Worm (Caenorhabditis elegans) whole organism, young adult: Measurements from ENCODE around the gene arrd-17.

Source experiments
- B0035.1 ChIP-seq: sonication (generic microtip); optimal IDR thresholded peaks from 2 replicates; lab custom pipeline; 2016; ENCODE audit warnings: missing genetic modification characterization, mild to moderate bottlenecking, missing compliant biosample characterization, missing genotype, missing genetic modification reagents
- C06A6.2 ChIP-seq: fragments of 200-800 bp; sonication (Bioruptor generic); conservative IDR thresholded peaks from 2 replicates; pipeline ENCODE4 v1.3.6; 2022; ENCODE audit warnings: missing genetic modification characterization, missing compliant biosample characterization
- C17E4.6 ChIP-seq: fragments of 200-800 bp; sonication (Bioruptor generic); IDR thresholded peaks from 2 replicates; pipeline ENCODE4 v1.3.6; 2022; ENCODE audit warnings: missing genetic modification reagents, missing genetic modification characterization, missing compliant biosample characterization
- F57A8.1 ChIP-seq: fragments of 200-800 bp; sonication (Bioruptor generic); optimal IDR thresholded peaks from 2 replicates; lab custom pipeline; 2018; ENCODE audit warnings: mild to moderate bottlenecking, missing genetic modification characterization, moderate library complexity, missing compliant biosample characterization
- K11D2.4 ChIP-seq: fragments of 200-800 bp; sonication (Bioruptor generic); IDR thresholded peaks from 2 replicates; pipeline ENCODE4 v1.3.6; 2022; ENCODE audit warnings: missing genetic modification reagents, missing genetic modification characterization, missing compliant biosample characterization
- T26A5.8 ChIP-seq: sonication (generic microtip); optimal IDR thresholded peaks from 2 replicates; lab custom pipeline; 2016; ENCODE audit warnings: missing genetic modification characterization, missing compliant biosample characterization
- Y56A3A.18 ChIP-seq: fragments of 200-800 bp; sonication (Bioruptor generic); IDR thresholded peaks from 2 replicates; pipeline ENCODE4 v1.3.6; 2022; ENCODE audit warnings: missing genetic modification reagents, missing genetic modification characterization, missing compliant biosample characterization
- Y67H2A.10 ChIP-seq: fragments of 200-800 bp; sonication (Bioruptor generic); conservative IDR thresholded peaks from 2 replicates; pipeline ENCODE4 v1.3.6; 2022; ENCODE audit warnings: missing genetic modification reagents, missing genetic modification characterization, missing compliant biosample characterization
- ZK185.1 ChIP-seq: sonication (generic microtip); optimal IDR thresholded peaks from 2 replicates; lab custom pipeline; 2016; ENCODE audit warnings: mild to moderate bottlenecking, missing genetic modification characterization, missing compliant biosample characterization; ENCODE audit not compliant: poor library complexity, severe bottlenecking
- akir-1 ChIP-seq: fragments of 200-800 bp; sonication (Bioruptor generic); optimal IDR thresholded peaks from 2 replicates; lab custom pipeline; 2018; ENCODE audit warnings: mild to moderate bottlenecking, missing genetic modification characterization, moderate library complexity, missing compliant biosample characterization
- bed-2 ChIP-seq: fragments of 200-800 bp; sonication (Bioruptor generic); IDR thresholded peaks from 2 replicates; pipeline ENCODE4 v1.3.6; 2022; ENCODE audit warnings: missing genetic modification reagents, missing genetic modification characterization, missing compliant biosample characterization
- cebp-1 ChIP-seq, 2 experiments: fragments of 200-800 bp in 1 of 2; sonication (Bioruptor generic) in 1 of 2; sonication (generic microtip) in 1 of 2; IDR thresholded peaks in 1 of 2; optimal IDR thresholded peaks in 1 of 2; 2 replicates each; pipeline versions ENCODE4 v1.3.6 to Lab custom; 2017 to 2022; ENCODE audit warnings: missing compliant biosample characterization in 2 of 2, missing genetic modification characterization in 2 of 2, mild to moderate bottlenecking in 1 of 2, missing genetic modification reagents in 1 of 2, moderate library complexity in 1 of 2
- cebp-2 ChIP-seq: fragments of 200-800 bp; sonication (Bioruptor generic); IDR thresholded peaks from 2 replicates; pipeline ENCODE4 v1.3.6; 2022; ENCODE audit warnings: missing genetic modification characterization, missing compliant biosample characterization
- ceh-58 ChIP-seq: fragments of 200-800 bp; sonication (Bioruptor generic); IDR thresholded peaks from 2 replicates; pipeline ENCODE4 v1.3.6; 2022; ENCODE audit warnings: missing genetic modification characterization, missing compliant biosample characterization
- ceh-79 ChIP-seq: sonication (generic microtip); optimal IDR thresholded peaks from 2 replicates; lab custom pipeline; 2017; ENCODE audit warnings: mild to moderate bottlenecking, missing genetic modification characterization, missing compliant biosample characterization
- chd-7 ChIP-seq: sonication (generic microtip); optimal IDR thresholded peaks from 2 replicates; lab custom pipeline; 2016; ENCODE audit warnings: mild to moderate bottlenecking, missing genetic modification characterization, moderate library complexity, missing compliant biosample characterization
- die-1 ChIP-seq: sonication (generic microtip); optimal IDR thresholded peaks from 2 replicates; lab custom pipeline; 2016; ENCODE audit warnings: missing genotype, mild to moderate bottlenecking, missing genetic modification characterization, missing compliant biosample characterization
- dox-1 ChIP-seq: fragments of 200-800 bp; sonication (Bioruptor generic); IDR thresholded peaks from 2 replicates; pipeline ENCODE4 v1.3.6; 2022; ENCODE audit warnings: missing genetic modification reagents, missing genetic modification characterization, missing compliant biosample characterization
- egl-44 ChIP-seq: fragments of 200-800 bp; sonication (Bioruptor generic); IDR thresholded peaks from 2 replicates; pipeline ENCODE4 v1.3.6; 2022; ENCODE audit warnings: missing genetic modification reagents, missing genetic modification characterization, missing compliant biosample characterization
- egrh-3 ChIP-seq: fragments of 200-800 bp; sonication (Bioruptor generic); IDR thresholded peaks from 2 replicates; pipeline ENCODE4 v1.3.6; 2022; ENCODE audit warnings: missing genetic modification reagents, missing genetic modification characterization, missing compliant biosample characterization
- ets-4 ChIP-seq: fragments of 200-800 bp; sonication (Bioruptor generic); optimal IDR thresholded peaks from 2 replicates; lab custom pipeline; 2018; ENCODE audit warnings: mild to moderate bottlenecking, missing genetic modification characterization, missing compliant biosample characterization
- gei-17 ChIP-seq: fragments of 200-800 bp; sonication (Bioruptor generic); optimal IDR thresholded peaks from 2 replicates; lab custom pipeline; 2018; ENCODE audit warnings: mild to moderate bottlenecking, missing genetic modification characterization, missing compliant biosample characterization
- him-1 ChIP-seq: sonication (generic microtip); optimal IDR thresholded peaks from 2 replicates; lab custom pipeline; 2016; ENCODE audit warnings: missing genotype, missing genetic modification reagents, missing genetic modification characterization, missing compliant biosample characterization
- hlh-12 ChIP-seq: sonication (generic microtip); optimal IDR thresholded peaks from 2 replicates; lab custom pipeline; 2016; ENCODE audit warnings: missing genetic modification characterization, missing compliant biosample characterization
- lin-26 ChIP-seq: fragments of 200-800 bp; sonication (Bioruptor generic); IDR thresholded peaks from 2 replicates; pipeline ENCODE4 v1.3.6; 2022; ENCODE audit warnings: missing genetic modification reagents, missing genetic modification characterization, missing compliant biosample characterization
- lin-35 ChIP-seq, 3 experiments: fragments of 150-350 bp in 2 of 3; sonication (generic microtip) in 1 of 3; optimal IDR thresholded peaks; 2 replicates each; lab custom pipeline; 2014 to 2018; ENCODE audit warnings: missing biosample characterization in 3 of 3, missing genetic modification characterization in 3 of 3, missing genetic modification reagents in 3 of 3
- lsl-1 ChIP-seq: fragments of 200-800 bp; sonication (Bioruptor generic); optimal IDR thresholded peaks from 2 replicates; lab custom pipeline; 2018; ENCODE audit warnings: mild to moderate bottlenecking, missing genetic modification characterization, moderate library complexity, missing compliant biosample characterization
- lsy-27 ChIP-seq: sonication (generic microtip); optimal IDR thresholded peaks from 2 replicates; lab custom pipeline; 2017; ENCODE audit warnings: missing genetic modification characterization, mild to moderate bottlenecking, missing compliant biosample characterization, antibody characterized with exemption, missing genotype, borderline replicate concordance; ENCODE audit not compliant: insufficient read depth
- madf-3 ChIP-seq: fragments of 200-800 bp; sonication (Bioruptor generic); IDR thresholded peaks from 2 replicates; pipeline ENCODE4 v1.3.6; 2022; ENCODE audit warnings: missing genetic modification reagents, missing genetic modification characterization, missing compliant biosample characterization
- mxl-1 ChIP-seq: sonication (generic microtip); optimal IDR thresholded peaks from 2 replicates; lab custom pipeline; 2016; ENCODE audit warnings: missing genetic modification characterization, missing compliant biosample characterization
- nfya-2 ChIP-seq: fragments of 200-800 bp; sonication (Bioruptor generic); IDR thresholded peaks from 2 replicates; pipeline ENCODE4 v1.3.6; 2022; ENCODE audit warnings: missing genetic modification reagents, missing genetic modification characterization, missing compliant biosample characterization
- nfyb-1 ChIP-seq: fragments of 200-800 bp; sonication (Bioruptor generic); IDR thresholded peaks from 2 replicates; pipeline ENCODE4 v1.3.6; 2022; ENCODE audit warnings: missing genetic modification reagents, missing genetic modification characterization, missing compliant biosample characterization
- nhr-120 ChIP-seq: fragments of 200-800 bp; sonication (Bioruptor generic); IDR thresholded peaks from 2 replicates; pipeline ENCODE4 v1.3.6; 2022; ENCODE audit warnings: missing genetic modification characterization, missing compliant biosample characterization
- nhr-179 ChIP-seq: sonication (generic microtip); optimal IDR thresholded peaks from 2 replicates; lab custom pipeline; 2016; ENCODE audit warnings: mild to moderate bottlenecking, missing genetic modification characterization, missing compliant biosample characterization
- nhr-80 ChIP-seq: sonication (generic microtip); optimal IDR thresholded peaks from 2 replicates; lab custom pipeline; 2016; ENCODE audit warnings: missing genetic modification characterization, missing compliant biosample characterization
- nhr-90 ChIP-seq: sonication (generic microtip); optimal IDR thresholded peaks from 2 replicates; lab custom pipeline; 2016; ENCODE audit warnings: missing genotype, mild to moderate bottlenecking, missing genetic modification characterization, missing compliant biosample characterization
- pha-4 ChIP-seq: fragments of 150-350 bp; sonication (generic microtip); optimal IDR thresholded peaks from 2 replicates; lab custom pipeline; 2014; ENCODE audit warnings: missing biosample characterization, missing genetic modification reagents, missing genetic modification characterization
- rcor-1 ChIP-seq: fragments of 200-800 bp; sonication (Bioruptor generic); IDR thresholded peaks from 2 replicates; pipeline ENCODE4 v1.3.6; 2022; ENCODE audit warnings: missing genetic modification reagents, missing genetic modification characterization, missing compliant biosample characterization
- repo-1 ChIP-seq: sonication (generic microtip); optimal IDR thresholded peaks from 2 replicates; lab custom pipeline; 2017; ENCODE audit warnings: mild to moderate bottlenecking, missing genetic modification characterization, missing compliant biosample characterization
- somi-1 ChIP-seq: fragments of 200-800 bp; sonication (Bioruptor generic); optimal IDR thresholded peaks from 2 replicates; lab custom pipeline; 2018; ENCODE audit warnings: mild to moderate bottlenecking, missing genetic modification characterization, missing compliant biosample characterization
- tbp1 ChIP-seq: fragments of 200-800 bp; sonication (Bioruptor generic); optimal IDR thresholded peaks from 2 replicates; lab custom pipeline; 2018; ENCODE audit warnings: mild to moderate bottlenecking, missing genetic modification characterization, missing compliant biosample characterization
- unc-62 ChIP-seq: fragments of 150-350 bp; optimal IDR thresholded peaks from 2 replicates; lab custom pipeline; 2014; ENCODE audit warnings: missing biosample characterization, missing genetic modification reagents, missing genetic modification characterization
- zfh-2 ChIP-seq: fragments of 200-800 bp; sonication (Bioruptor generic); conservative IDR thresholded peaks from 2 replicates; pipeline ENCODE4 v1.3.6; 2022; ENCODE audit warnings: missing genetic modification reagents, missing genetic modification characterization, missing compliant biosample characterization
- zim-3 ChIP-seq: sonication (generic microtip); optimal IDR thresholded peaks from 2 replicates; lab custom pipeline; 2017; ENCODE audit warnings: mild to moderate bottlenecking, missing genetic modification characterization, moderate library complexity, missing compliant biosample characterization
- ztf-22 ChIP-seq: fragments of 200-800 bp; sonication (Bioruptor generic); optimal IDR thresholded peaks from 2 replicates; lab custom pipeline; 2018; ENCODE audit warnings: mild to moderate bottlenecking, missing genetic modification characterization, moderate library complexity, missing compliant biosample characterization
- ztf-3 ChIP-seq: fragments of 200-800 bp; sonication (Bioruptor generic); optimal IDR thresholded peaks from 2 replicates; lab custom pipeline; 2018; ENCODE audit warnings: mild to moderate bottlenecking, missing genetic modification characterization, missing compliant biosample characterization

Gene arrd-17

DNA sequence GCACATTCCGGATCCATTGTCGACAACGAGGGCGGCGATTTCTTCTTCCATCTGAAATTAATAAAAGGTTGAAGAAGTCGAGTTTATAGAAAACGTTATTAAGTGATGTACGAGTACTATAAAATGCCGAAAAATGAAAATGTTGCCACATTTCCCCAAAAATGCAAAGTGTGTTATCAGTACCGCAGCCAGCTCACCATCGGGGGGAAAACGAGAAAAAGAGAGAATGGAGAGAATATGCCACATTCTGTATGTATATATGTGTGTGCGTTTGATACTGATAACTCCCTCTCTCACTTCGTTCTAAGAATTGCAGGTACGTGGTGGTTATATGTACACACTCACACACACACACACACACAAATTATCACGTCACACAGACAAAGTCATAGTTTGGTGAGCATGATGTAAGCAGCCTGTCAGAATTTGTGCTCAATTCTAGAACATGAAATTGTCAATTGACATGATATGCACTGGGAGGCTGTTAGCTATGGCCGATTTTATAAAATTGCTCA, 24.5 kb downstream of the arrd-17 start, which contains the start of gene act-5 (continued):
- TF ChIP-seq him-1, result no peak
- TF ChIP-seq cebp-2 (GFP tag; lab: Robert Waterston, UW), result no peak
- no peak for TF ChIP-seq mxl-1 (tag; lab: Kevin White, UChicago)
- no peak for TF ChIP-seq somi-1 (GFP tag; lab: Kevin White, UChicago)
- TF ChIP-seq T26A5.8 (tag; lab: Kevin White, UChicago), result no peak
- no peak for TF ChIP-seq nhr-179 (tag; lab: Kevin White, UChicago)
- TF ChIP-seq ZK185.1 (tag; lab: Kevin White, UChicago), result no peak
- TF ChIP-seq egl-44 (GFP tag; lab: Robert Waterston, UW), result no peak
- peak; percentile 35 for TF ChIP-seq tbp1 (GFP tag; lab: Kevin White, UChicago)
- no peak for TF ChIP-seq B0035.1
- no peak for TF ChIP-seq pha-4 (tag; lab: Kevin White, UChicago)
- no peak for TF ChIP-seq ztf-3 (GFP tag; lab: Kevin White, UChicago)
- no peak for TF ChIP-seq lin-35 (GFP tag; optimal IDR thresholded peaks at IDR 0.05; lab: Kevin White, UChicago)
- no peak for TF ChIP-seq nhr-90
- TF ChIP-seq ceh-79, result no peak
- no peak for TF ChIP-seq lin-26
- no peak for TF ChIP-seq hlh-12 (tag; lab: Kevin White, UChicago)
- no peak for TF ChIP-seq bed-2 (GFP tag; lab: Robert Waterston, UW)
- peak; percentile 4 for TF ChIP-seq ztf-22 (GFP tag; lab: Kevin White, UChicago)
- TF ChIP-seq ceh-58 (GFP tag; lab: Robert Waterston, UW), result no peak
- TF ChIP-seq ets-4 (GFP tag; lab: Kevin White, UChicago), result peak; percentile 53
- TF ChIP-seq nfyb-1 (GFP tag; lab: Robert Waterston, UW), result no peak
- TF ChIP-seq madf-3 (GFP tag; lab: Robert Waterston, UW), result no peak
- no peak for TF ChIP-seq lsl-1
- TF ChIP-seq rcor-1 (GFP tag; lab: Robert Waterston, UW), result no peak
- no peak for TF ChIP-seq K11D2.4 (GFP tag; lab: Robert Waterston, UW)
- no peak for TF ChIP-seq repo-1
- TF ChIP-seq F57A8.1 (GFP tag; lab: Kevin White, UChicago), result no peak
- TF ChIP-seq lsy-27 (tag; lab: Kevin White, UChicago), result no peak
- TF ChIP-seq zim-3 (tag; lab: Kevin White, UChicago), result no peak
- TF ChIP-seq cebp-1 (GFP tag; IDR thresholded peaks at IDR 0.05; lab: Robert Waterston, UW), result no peak
- peak; percentile 5 for TF ChIP-seq cebp-1 (tag; optimal IDR thresholded peaks at IDR 0.05; lab: Kevin White, UChicago)
- no peak for TF ChIP-seq C17E4.6
- no peak for TF ChIP-seq nfya-2 (GFP tag; lab: Robert Waterston, UW)
- peak; percentile 87 for TF ChIP-seq nhr-80 (tag; lab: Kevin White, UChicago)
- 0 out of 2 replicates have a peak, but pooled peaks have one; percentile 9 for TF ChIP-seq dox-1
- TF ChIP-seq akir-1 (GFP tag; lab: Kevin White, UChicago), result no peak
- no peak for TF ChIP-seq die-1 (tag; lab: Kevin White, UChicago)
- peak; percentile 17 for TF ChIP-seq unc-62 (GFP tag; lab: Kevin White, UChicago)
- no peak for TF ChIP-seq C06A6.2 (GFP tag; lab: Robert Waterston, UW)
- TF ChIP-seq, all 124 proteins: peak for 11

DNA sequence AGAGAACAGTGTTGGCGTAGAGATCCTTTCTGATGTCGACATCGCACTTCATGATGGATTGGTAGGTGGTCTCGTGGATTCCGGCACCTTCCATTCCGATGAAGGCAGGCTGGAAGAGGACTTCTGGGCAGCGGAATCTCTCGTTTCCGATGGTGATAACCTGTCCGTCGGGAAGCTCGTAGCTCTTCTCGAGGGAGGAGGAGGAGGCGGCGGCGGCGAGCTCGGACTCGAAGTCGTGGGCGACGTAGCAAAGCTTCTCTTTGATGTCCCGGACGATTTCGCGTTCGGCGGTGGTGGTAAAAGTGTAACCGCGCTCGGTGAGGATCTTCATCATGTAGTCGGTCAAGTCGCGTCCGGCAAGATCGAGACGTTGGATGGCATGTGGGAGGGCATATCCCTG, 25.8 kb downstream of the arrd-17 start:
- TF ChIP-seq egrh-3 (GFP tag; lab: Robert Waterston, UW), result peak; percentile 64; the same call in 1 of the 2 replicates
- no peak for TF ChIP-seq Y67H2A.10 (GFP tag; lab: Robert Waterston, UW)
- TF ChIP-seq nhr-80 (tag; lab: Kevin White, UChicago), result no peak
- TF ChIP-seq Y56A3A.18 (GFP tag; lab: Robert Waterston, UW), result no peak
- no peak for TF ChIP-seq chd-7
- no peak for TF ChIP-seq nhr-120
- 0 out of 2 replicates have a peak, but pooled peaks have one; percentile 36 for TF ChIP-seq cebp-2 (GFP tag; lab: Robert Waterston, UW)
- TF ChIP-seq zfh-2 (GFP tag; lab: Robert Waterston, UW), result peak; percentile 85
- TF ChIP-seq ztf-3 (GFP tag; lab: Kevin White, UChicago), result no peak
- TF ChIP-seq gei-17 (GFP tag; lab: Kevin White, UChicago), result no peak
